Worm (Caenorhabditis elegans) whole organism, young adult: ENCODE data around the gene mlc-3.
A peak's percentile ranks its signal among the peaks of the same experiment; 100 is the strongest.

Experiments
- B0019.2 ChIP-seq: fragments of 200-800 bp; sonication (Bioruptor generic); conservative IDR thresholded peaks from 2 replicates; pipeline ENCODE4 v1.3.6; 2022; ENCODE audit warnings: missing genetic modification reagents, missing genetic modification characterization, missing compliant biosample characterization
- B0035.1 ChIP-seq: sonication (generic microtip); optimal IDR thresholded peaks from 2 replicates; lab custom pipeline; 2016; ENCODE audit warnings: missing genetic modification characterization, mild to moderate bottlenecking, missing compliant biosample characterization, missing genotype, missing genetic modification reagents
- D2030.7 ChIP-seq: fragments of 200-800 bp; sonication (Bioruptor generic); IDR thresholded peaks from 2 replicates; pipeline ENCODE4 v1.3.6; 2022; ENCODE audit warnings: missing genetic modification reagents, missing genetic modification characterization, missing compliant biosample characterization
- F22D6.2 ChIP-seq: sonication (generic microtip); optimal IDR thresholded peaks from 2 replicates; lab custom pipeline; 2016; ENCODE audit warnings: mild to moderate bottlenecking, missing genetic modification characterization, missing compliant biosample characterization
- F33H1.4 ChIP-seq: fragments of 200-800 bp; sonication (Bioruptor generic); IDR thresholded peaks from 2 replicates; pipeline ENCODE4 v1.3.6; 2022; ENCODE audit warnings: missing genetic modification reagents, missing genetic modification characterization, missing compliant biosample characterization
- F49E8.2 ChIP-seq: sonication (generic microtip); optimal IDR thresholded peaks from 3 replicates; lab custom pipeline; 2017; ENCODE audit warnings: missing genetic modification characterization, mild to moderate bottlenecking, missing compliant biosample characterization, antibody characterized with exemption, moderate library complexity; ENCODE audit not compliant: insufficient read depth
- F57A8.1 ChIP-seq: fragments of 200-800 bp; sonication (Bioruptor generic); optimal IDR thresholded peaks from 2 replicates; lab custom pipeline; 2018; ENCODE audit warnings: mild to moderate bottlenecking, missing genetic modification characterization, moderate library complexity, missing compliant biosample characterization
- ccch-3 ChIP-seq: fragments of 200-800 bp; sonication (Bioruptor generic); optimal IDR thresholded peaks from 2 replicates; lab custom pipeline; 2018; ENCODE audit warnings: mild to moderate bottlenecking, missing genetic modification characterization, missing compliant biosample characterization
- cebp-1 ChIP-seq, 2 experiments: fragments of 200-800 bp in 1 of 2; sonication (Bioruptor generic) in 1 of 2; sonication (generic microtip) in 1 of 2; IDR thresholded peaks in 1 of 2; optimal IDR thresholded peaks in 1 of 2; 2 replicates each; pipeline versions ENCODE4 v1.3.6 to Lab custom; 2017 to 2022; ENCODE audit warnings: missing compliant biosample characterization in 2 of 2, missing genetic modification characterization in 2 of 2, mild to moderate bottlenecking in 1 of 2, missing genetic modification reagents in 1 of 2, moderate library complexity in 1 of 2
- ceh-91 ChIP-seq: fragments of 200-800 bp; sonication (Bioruptor generic); IDR thresholded peaks from 2 replicates; pipeline ENCODE4 v1.3.6; 2022; ENCODE audit warnings: missing genetic modification reagents, missing genetic modification characterization, missing compliant biosample characterization
- dpl-1 ChIP-seq: fragments of 150-350 bp; optimal IDR thresholded peaks from 2 replicates; lab custom pipeline; 2014; ENCODE audit warnings: missing biosample characterization, missing genetic modification reagents, missing genetic modification characterization
- efl-1 ChIP-seq: fragments of 150-350 bp; optimal IDR thresholded peaks from 2 replicates; lab custom pipeline; 2014; ENCODE audit warnings: missing biosample characterization, missing genetic modification reagents, missing genetic modification characterization
- egl-18 ChIP-seq: fragments of 200-800 bp; sonication (Bioruptor generic); IDR thresholded peaks from 2 replicates; pipeline ENCODE4 v1.3.6; 2022; ENCODE audit warnings: missing genetic modification reagents, missing genetic modification characterization, missing compliant biosample characterization
- ets-4 ChIP-seq: fragments of 200-800 bp; sonication (Bioruptor generic); optimal IDR thresholded peaks from 2 replicates; lab custom pipeline; 2018; ENCODE audit warnings: mild to moderate bottlenecking, missing genetic modification characterization, missing compliant biosample characterization
- him-1 ChIP-seq: sonication (generic microtip); optimal IDR thresholded peaks from 2 replicates; lab custom pipeline; 2016; ENCODE audit warnings: missing genotype, missing genetic modification reagents, missing genetic modification characterization, missing compliant biosample characterization
- hmg-1.2 ChIP-seq: fragments of 200-800 bp; sonication (Bioruptor generic); IDR thresholded peaks from 2 replicates; pipeline ENCODE4 v1.3.6; 2022; ENCODE audit warnings: missing genetic modification reagents, missing genetic modification characterization, missing compliant biosample characterization
- hmg-20 ChIP-seq: fragments of 200-800 bp; sonication (Bioruptor generic); IDR thresholded peaks from 2 replicates; pipeline ENCODE4 v1.3.6; 2022; ENCODE audit warnings: missing genetic modification reagents, missing genetic modification characterization, missing compliant biosample characterization
- lag-1 ChIP-seq: fragments of 200-800 bp; sonication (Bioruptor generic); IDR thresholded peaks from 2 replicates; pipeline ENCODE4 v1.3.6; 2022; ENCODE audit warnings: missing genetic modification reagents, missing genetic modification characterization, missing compliant biosample characterization
- let-526 ChIP-seq: fragments of 200-800 bp; sonication (Bioruptor generic); IDR thresholded peaks from 2 replicates; pipeline ENCODE4 v1.3.6; 2022; ENCODE audit warnings: missing genetic modification reagents, missing genetic modification characterization, missing compliant biosample characterization
- lin-54 ChIP-seq: fragments of 200-800 bp; sonication (Bioruptor generic); optimal IDR thresholded peaks from 2 replicates; lab custom pipeline; 2018; ENCODE audit warnings: mild to moderate bottlenecking, missing genetic modification characterization, missing compliant biosample characterization
- lir-1 ChIP-seq: fragments of 200-800 bp; sonication (Bioruptor generic); conservative IDR thresholded peaks from 2 replicates; pipeline ENCODE4 v1.3.6; 2022; ENCODE audit warnings: missing genetic modification reagents, missing genetic modification characterization, missing compliant biosample characterization
- lsl-1 ChIP-seq: fragments of 200-800 bp; sonication (Bioruptor generic); optimal IDR thresholded peaks from 2 replicates; lab custom pipeline; 2018; ENCODE audit warnings: mild to moderate bottlenecking, missing genetic modification characterization, moderate library complexity, missing compliant biosample characterization
- madf-6 ChIP-seq: fragments of 200-800 bp; sonication (Bioruptor generic); IDR thresholded peaks from 2 replicates; pipeline ENCODE4 v1.3.6; 2022; ENCODE audit warnings: missing genetic modification reagents, missing genetic modification characterization, missing compliant biosample characterization
- madf-8 ChIP-seq: fragments of 200-800 bp; sonication (Bioruptor generic); conservative IDR thresholded peaks from 2 replicates; pipeline ENCODE4 v1.3.6; 2022; ENCODE audit warnings: missing genetic modification reagents, missing genetic modification characterization, missing compliant biosample characterization
- nhr-80 ChIP-seq: sonication (generic microtip); optimal IDR thresholded peaks from 2 replicates; lab custom pipeline; 2016; ENCODE audit warnings: missing genetic modification characterization, missing compliant biosample characterization
- pha-4 ChIP-seq: fragments of 150-350 bp; sonication (generic microtip); optimal IDR thresholded peaks from 2 replicates; lab custom pipeline; 2014; ENCODE audit warnings: missing biosample characterization, missing genetic modification reagents, missing genetic modification characterization
- snpc-1.3 ChIP-seq: sonication (generic microtip); optimal IDR thresholded peaks from 2 replicates; lab custom pipeline; 2017; ENCODE audit warnings: missing genetic modification characterization, mild to moderate bottlenecking, missing compliant biosample characterization, antibody characterized with exemption, moderate library complexity, missing genotype, missing genetic modification reagents; ENCODE audit not compliant: insufficient read depth
- somi-1 ChIP-seq: fragments of 200-800 bp; sonication (Bioruptor generic); optimal IDR thresholded peaks from 2 replicates; lab custom pipeline; 2018; ENCODE audit warnings: mild to moderate bottlenecking, missing genetic modification characterization, missing compliant biosample characterization
- ztf-25 ChIP-seq: fragments of 200-800 bp; sonication (Bioruptor generic); IDR thresholded peaks from 2 replicates; pipeline ENCODE4 v1.3.6; 2022; ENCODE audit warnings: missing genetic modification reagents, missing genetic modification characterization, missing compliant biosample characterization

mlc-3 gene

ce11 chrIII:5604080-5604479, 39.3 kb downstream of the mlc-3 start, which contains the start of gene xnd-1:
TSS of gene xnd-1 (plus strand) at chrIII:5604460.
- peak; percentile 52 for TF ChIP-seq ceh-91
- peak; percentile 69 for TF ChIP-seq madf-6 (GFP tag; lab: Robert Waterston, UW)
- no peak for TF ChIP-seq hmg-20 (GFP tag; lab: Robert Waterston, UW)
- TF ChIP-seq lsl-1: peak; percentile 95
- TF ChIP-seq madf-8 (GFP tag; lab: Robert Waterston, UW): 0 out of 2 replicates have a peak, but pooled peaks have one; percentile 36
- peak; percentile 57 for TF ChIP-seq snpc-1.3 (tag; lab: Kevin White, UChicago)
- TF ChIP-seq D2030.7 (GFP tag; lab: Robert Waterston, UW): peak; percentile 43; the same call in 1 of the 2 replicates
- peak; percentile 41 for TF ChIP-seq efl-1 (GFP tag; lab: Kevin White, UChicago)
- no peak for TF ChIP-seq F57A8.1 (GFP tag; lab: Kevin White, UChicago)
- TF ChIP-seq B0019.2 (GFP tag; lab: Robert Waterston, UW): peak; percentile 54; the same call in 1 of the 2 replicates
- peak; percentile 48 for TF ChIP-seq F49E8.2 (tag; lab: Kevin White, UChicago)
- peak; percentile 82 for TF ChIP-seq F33H1.4 (GFP tag; lab: Robert Waterston, UW)
- no peak for TF ChIP-seq egl-18 (GFP tag; lab: Robert Waterston, UW)
- peak; percentile 46 for TF ChIP-seq lin-54 (GFP tag; lab: Kevin White, UChicago)
- TF ChIP-seq dpl-1 (GFP tag; lab: Kevin White, UChicago): peak; percentile 19
- TF ChIP-seq ccch-3: no peak

ce11 chrIII:5610276-5610675, 45.5 kb downstream of the mlc-3 start, which contains the start of gene C05D2.8:
TSS of gene C05D2.8 (minus strand) at chrIII:5610346.
- TF ChIP-seq let-526 (GFP tag; lab: Robert Waterston, UW): no peak
- peak; percentile 65 for TF ChIP-seq nhr-80 (tag; lab: Kevin White, UChicago)

DNA sequence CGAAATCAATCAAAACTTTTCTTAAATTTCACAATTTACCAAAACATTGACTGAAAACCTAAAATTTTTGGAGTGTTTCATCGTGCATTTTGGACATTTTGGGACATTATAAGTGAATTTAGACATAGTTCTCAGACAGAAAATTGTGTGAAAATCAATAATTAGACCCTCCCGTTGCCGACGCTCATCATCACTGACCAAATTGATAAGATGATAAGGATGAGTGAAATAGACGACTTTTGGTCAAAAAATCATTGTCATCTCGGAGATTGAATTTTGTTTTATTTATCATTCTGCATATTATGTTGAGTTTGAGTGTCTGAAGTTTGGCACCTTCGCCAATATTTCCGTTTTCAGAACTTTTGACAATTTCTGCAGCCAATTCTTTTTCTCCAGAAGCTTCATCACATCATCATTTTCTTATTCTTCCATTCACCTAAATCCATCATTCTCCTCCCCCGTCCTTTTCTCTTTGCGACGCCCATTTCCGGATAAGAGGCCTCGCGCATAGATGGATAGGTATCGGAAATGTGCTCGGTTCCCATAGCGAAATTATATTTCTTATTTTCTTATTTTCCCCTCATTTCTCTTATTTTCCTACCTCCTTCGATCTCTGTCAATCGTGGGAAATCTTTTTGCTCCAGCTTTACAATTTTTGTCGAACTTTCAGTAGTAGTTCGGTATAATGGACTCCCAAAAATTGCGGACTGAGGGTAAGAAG, 46.9 kb downstream of the mlc-3 start, which contains the start of gene bas-1:
TSS of gene bas-1 (plus strand) at position 671 of the 721 bp plus-strand sequence.
- no peak for TF ChIP-seq him-1 (tag; lab: Kevin White, UChicago)
- TF ChIP-seq nhr-80 (tag; lab: Kevin White, UChicago): peak; percentile 50

- TF ChIP-seq ztf-25 (GFP tag; lab: Robert Waterston, UW) (no peak), lir-1 (GFP tag; lab: Robert Waterston, UW) (no peak), ets-4 (GFP tag; lab: Kevin White, UChicago) (no peak), lag-1 (no peak), cebp-1 (GFP tag; IDR thresholded peaks at IDR 0.05; lab: Robert Waterston, UW) (no peak), cebp-1 (tag; optimal IDR thresholded peaks at IDR 0.05; lab: Kevin White, UChicago) (no peak), somi-1 (GFP tag; lab: Kevin White, UChicago) (no peak), B0035.1 (tag; lab: Kevin White, UChicago) (no peak), hmg-1.2 (GFP tag; lab: Robert Waterston, UW) (no peak), pha-4 (tag; lab: Kevin White, UChicago) (no peak)
Measured at ce11 chrIII:5614648-5615047, 49.8 kb downstream of the mlc-3 start, which contains the start of gene basl-1. TSS of gene basl-1 (plus strand) at chrIII:5614948.

DNA sequence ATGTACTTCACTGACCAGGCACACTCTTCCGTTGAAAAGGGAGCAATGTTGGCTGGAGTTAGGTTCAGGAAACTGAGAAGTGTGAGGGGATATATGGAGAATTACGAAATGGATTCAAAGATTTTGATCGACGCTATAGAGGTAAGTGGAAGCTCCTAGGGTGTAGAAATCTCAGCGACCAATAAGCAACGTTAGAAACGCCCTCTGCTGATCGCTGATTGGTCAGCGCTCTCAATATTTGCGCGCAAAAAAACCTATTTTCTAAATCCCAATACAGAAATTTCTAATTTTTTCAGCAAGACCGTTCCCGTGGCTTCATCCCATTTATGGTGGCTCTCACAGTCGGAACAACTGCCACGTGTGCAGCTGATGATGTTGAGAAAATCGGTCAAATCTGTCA, 50.9 kb downstream of the mlc-3 start:
- TF ChIP-seq D2030.7 (GFP tag; lab: Robert Waterston, UW): no peak
- TF ChIP-seq B0019.2 (GFP tag; lab: Robert Waterston, UW): no peak
- TF ChIP-seq F22D6.2 (tag; lab: Kevin White, UChicago): no peak
